Worm (Caenorhabditis elegans) whole organism, young adult: ENCODE results near the gene tag-273.
"Not testable (repeated sequence)": the region's sequence is repeated elsewhere in the genome, so short reads cannot be mapped to it uniquely, and the experiment has no call there.

Experiments
- B0336.3 ChIP-seq: fragments of 200-800 bp; sonication (Bioruptor generic); IDR thresholded peaks from 2 replicates; pipeline ENCODE4 v1.3.6; 2022; ENCODE audit warnings: missing genetic modification characterization, missing compliant biosample characterization
- F10E7.11 ChIP-seq: sonication (generic microtip); optimal IDR thresholded peaks from 2 replicates; lab custom pipeline; 2017; ENCODE audit warnings: mild to moderate bottlenecking, missing genetic modification characterization, moderate library complexity, missing compliant biosample characterization
- F37B4.10 ChIP-seq: fragments of 200-800 bp; sonication (Bioruptor generic); IDR thresholded peaks from 2 replicates; pipeline ENCODE4 v1.3.6; 2022; ENCODE audit warnings: missing genetic modification characterization, missing compliant biosample characterization
- F49E8.2 ChIP-seq: sonication (generic microtip); optimal IDR thresholded peaks from 3 replicates; lab custom pipeline; 2017; ENCODE audit warnings: missing genetic modification characterization, mild to moderate bottlenecking, missing compliant biosample characterization, antibody characterized with exemption, moderate library complexity; ENCODE audit not compliant: insufficient read depth
- F52B5.7 ChIP-seq: sonication (generic microtip); optimal IDR thresholded peaks from 2 replicates; lab custom pipeline; 2016; ENCODE audit warnings: mild to moderate bottlenecking, missing genetic modification characterization, missing compliant biosample characterization
- F57C9.4 ChIP-seq: sonication (generic microtip); optimal IDR thresholded peaks from 2 replicates; lab custom pipeline; 2017; ENCODE audit warnings: mild to moderate bottlenecking, missing genetic modification characterization, missing compliant biosample characterization
- K11D2.4 ChIP-seq: fragments of 200-800 bp; sonication (Bioruptor generic); IDR thresholded peaks from 2 replicates; pipeline ENCODE4 v1.3.6; 2022; ENCODE audit warnings: missing genetic modification reagents, missing genetic modification characterization, missing compliant biosample characterization
- K12H6.12 ChIP-seq: fragments of 200-800 bp; sonication (Bioruptor generic); optimal IDR thresholded peaks from 2 replicates; lab custom pipeline; 2018; ENCODE audit warnings: mild to moderate bottlenecking, missing genetic modification characterization, missing compliant biosample characterization
- attf-5 ChIP-seq: fragments of 200-800 bp; sonication (Bioruptor generic); optimal IDR thresholded peaks from 2 replicates; lab custom pipeline; 2018; ENCODE audit warnings: mild to moderate bottlenecking, missing genetic modification characterization, missing compliant biosample characterization
- bed-2 ChIP-seq: fragments of 200-800 bp; sonication (Bioruptor generic); IDR thresholded peaks from 2 replicates; pipeline ENCODE4 v1.3.6; 2022; ENCODE audit warnings: missing genetic modification reagents, missing genetic modification characterization, missing compliant biosample characterization
- ccch-3 ChIP-seq: fragments of 200-800 bp; sonication (Bioruptor generic); optimal IDR thresholded peaks from 2 replicates; lab custom pipeline; 2018; ENCODE audit warnings: mild to moderate bottlenecking, missing genetic modification characterization, missing compliant biosample characterization
- cebp-1 ChIP-seq, 2 experiments: fragments of 200-800 bp in 1 of 2; sonication (Bioruptor generic) in 1 of 2; sonication (generic microtip) in 1 of 2; IDR thresholded peaks in 1 of 2; optimal IDR thresholded peaks in 1 of 2; 2 replicates each; pipeline versions ENCODE4 v1.3.6 to Lab custom; 2017 to 2022; ENCODE audit warnings: missing compliant biosample characterization in 2 of 2, missing genetic modification characterization in 2 of 2, mild to moderate bottlenecking in 1 of 2, missing genetic modification reagents in 1 of 2, moderate library complexity in 1 of 2
- ceh-91 ChIP-seq: fragments of 200-800 bp; sonication (Bioruptor generic); IDR thresholded peaks from 2 replicates; pipeline ENCODE4 v1.3.6; 2022; ENCODE audit warnings: missing genetic modification reagents, missing genetic modification characterization, missing compliant biosample characterization
- dox-1 ChIP-seq: fragments of 200-800 bp; sonication (Bioruptor generic); IDR thresholded peaks from 2 replicates; pipeline ENCODE4 v1.3.6; 2022; ENCODE audit warnings: missing genetic modification reagents, missing genetic modification characterization, missing compliant biosample characterization
- fkh-3 ChIP-seq: sonication (generic microtip); optimal IDR thresholded peaks from 2 replicates; lab custom pipeline; 2016; ENCODE audit warnings: mild to moderate bottlenecking, missing genetic modification characterization, missing compliant biosample characterization
- hmg-1.2 ChIP-seq: fragments of 200-800 bp; sonication (Bioruptor generic); IDR thresholded peaks from 2 replicates; pipeline ENCODE4 v1.3.6; 2022; ENCODE audit warnings: missing genetic modification reagents, missing genetic modification characterization, missing compliant biosample characterization
- hrde-1 ChIP-seq: sonication (generic microtip); optimal IDR thresholded peaks from 2 replicates; lab custom pipeline; 2016; ENCODE audit warnings: missing genetic modification characterization, mild to moderate bottlenecking, missing compliant biosample characterization, moderate library complexity, missing genotype, missing genetic modification reagents, borderline replicate concordance
- lag-1 ChIP-seq: fragments of 200-800 bp; sonication (Bioruptor generic); IDR thresholded peaks from 2 replicates; pipeline ENCODE4 v1.3.6; 2022; ENCODE audit warnings: missing genetic modification reagents, missing genetic modification characterization, missing compliant biosample characterization
- let-607 ChIP-seq, 2 experiments: fragments of 200-800 bp in 1 of 2; sonication (Bioruptor generic) in 1 of 2; sonication (generic microtip) in 1 of 2; optimal IDR thresholded peaks; 2 replicates each; lab custom pipeline; 2016 to 2018; ENCODE audit warnings: mild to moderate bottlenecking in 2 of 2, missing compliant biosample characterization in 2 of 2, missing genetic modification characterization in 2 of 2, moderate library complexity in 2 of 2, missing genotype in 1 of 2
- lin-26 ChIP-seq: fragments of 200-800 bp; sonication (Bioruptor generic); IDR thresholded peaks from 2 replicates; pipeline ENCODE4 v1.3.6; 2022; ENCODE audit warnings: missing genetic modification reagents, missing genetic modification characterization, missing compliant biosample characterization
- lin-35 ChIP-seq, 3 experiments: fragments of 150-350 bp in 2 of 3; sonication (generic microtip) in 1 of 3; optimal IDR thresholded peaks; 2 replicates each; lab custom pipeline; 2014 to 2018; ENCODE audit warnings: missing biosample characterization in 3 of 3, missing genetic modification characterization in 3 of 3, missing genetic modification reagents in 3 of 3
- madf-8 ChIP-seq: fragments of 200-800 bp; sonication (Bioruptor generic); conservative IDR thresholded peaks from 2 replicates; pipeline ENCODE4 v1.3.6; 2022; ENCODE audit warnings: missing genetic modification reagents, missing genetic modification characterization, missing compliant biosample characterization
- mxl-1 ChIP-seq: sonication (generic microtip); optimal IDR thresholded peaks from 2 replicates; lab custom pipeline; 2016; ENCODE audit warnings: missing genetic modification characterization, missing compliant biosample characterization
- nfya-2 ChIP-seq: fragments of 200-800 bp; sonication (Bioruptor generic); IDR thresholded peaks from 2 replicates; pipeline ENCODE4 v1.3.6; 2022; ENCODE audit warnings: missing genetic modification reagents, missing genetic modification characterization, missing compliant biosample characterization
- nhr-90 ChIP-seq: sonication (generic microtip); optimal IDR thresholded peaks from 2 replicates; lab custom pipeline; 2016; ENCODE audit warnings: missing genotype, mild to moderate bottlenecking, missing genetic modification characterization, missing compliant biosample characterization
- rcor-1 ChIP-seq: fragments of 200-800 bp; sonication (Bioruptor generic); IDR thresholded peaks from 2 replicates; pipeline ENCODE4 v1.3.6; 2022; ENCODE audit warnings: missing genetic modification reagents, missing genetic modification characterization, missing compliant biosample characterization
- rec-8 ChIP-seq, 2 experiments: sonication (generic microtip); optimal IDR thresholded peaks; 2 replicates each; lab custom pipeline; 2016; ENCODE audit warnings: mild to moderate bottlenecking in 2 of 2, missing genetic modification characterization in 2 of 2, missing genetic modification reagents in 2 of 2, missing genotype in 2 of 2, missing biosample characterization in 1 of 2, missing compliant biosample characterization in 1 of 2, moderate library complexity in 1 of 2
- repo-1 ChIP-seq: sonication (generic microtip); optimal IDR thresholded peaks from 2 replicates; lab custom pipeline; 2017; ENCODE audit warnings: mild to moderate bottlenecking, missing genetic modification characterization, missing compliant biosample characterization
- rpc-1 ChIP-seq, 2 experiments: fragments of 150-350 bp in 1 of 2; sonication (generic microtip) in 1 of 2; optimal IDR thresholded peaks; 2 replicates each; lab custom pipeline; 2014 to 2018; ENCODE audit warnings: missing biosample characterization in 1 of 2, missing genetic modification characterization in 1 of 2, missing genetic modification reagents in 1 of 2, missing genotype in 1 of 2
- snpc-1.1 ChIP-seq: sonication (generic microtip); optimal IDR thresholded peaks from 2 replicates; lab custom pipeline; 2017; ENCODE audit warnings: missing genetic modification characterization, mild to moderate bottlenecking, missing compliant biosample characterization, antibody characterized with exemption, moderate library complexity, missing genotype, missing genetic modification reagents; ENCODE audit not compliant: insufficient read depth
- sptf-2 ChIP-seq: fragments of 200-800 bp; sonication (Bioruptor generic); optimal IDR thresholded peaks from 2 replicates; lab custom pipeline; 2018; ENCODE audit warnings: mild to moderate bottlenecking, missing genetic modification characterization, missing compliant biosample characterization
- tbx-9 ChIP-seq: sonication (generic microtip); optimal IDR thresholded peaks from 2 replicates; lab custom pipeline; 2016; ENCODE audit warnings: borderline replicate concordance, missing genetic modification characterization, inconsistent platforms, missing compliant biosample characterization
- tlf-1 ChIP-seq: fragments of 200-800 bp; sonication (Bioruptor generic); optimal IDR thresholded peaks from 2 replicates; lab custom pipeline; 2018; ENCODE audit warnings: mild to moderate bottlenecking, missing genetic modification characterization, missing compliant biosample characterization
- unc-62 ChIP-seq: fragments of 150-350 bp; optimal IDR thresholded peaks from 2 replicates; lab custom pipeline; 2014; ENCODE audit warnings: missing biosample characterization, missing genetic modification reagents, missing genetic modification characterization
- xnd-1 ChIP-seq: sonication (generic microtip); optimal IDR thresholded peaks from 2 replicates; lab custom pipeline; 2016; ENCODE audit warnings: missing genotype, missing genetic modification reagents, missing genetic modification characterization, missing compliant biosample characterization
- zfh-2 ChIP-seq: fragments of 200-800 bp; sonication (Bioruptor generic); conservative IDR thresholded peaks from 2 replicates; pipeline ENCODE4 v1.3.6; 2022; ENCODE audit warnings: missing genetic modification reagents, missing genetic modification characterization, missing compliant biosample characterization
- zim-3 ChIP-seq: sonication (generic microtip); optimal IDR thresholded peaks from 2 replicates; lab custom pipeline; 2017; ENCODE audit warnings: mild to moderate bottlenecking, missing genetic modification characterization, moderate library complexity, missing compliant biosample characterization
- ztf-18 ChIP-seq: sonication (generic microtip); optimal IDR thresholded peaks from 2 replicates; lab custom pipeline; 2016; ENCODE audit warnings: missing genotype, mild to moderate bottlenecking, missing genetic modification characterization, missing compliant biosample characterization
- ztf-26 ChIP-seq: sonication (generic microtip); optimal IDR thresholded peaks from 2 replicates; lab custom pipeline; 2017; ENCODE audit warnings: missing genetic modification characterization, missing compliant biosample characterization

The tag-273 gene

ce11 chrIV:14505066-14505465 is at the start of gene tag-273:
TSS of gene tag-273 (minus strand) at chrIV:14505166.
- TF ChIP-seq K12H6.12 (tag; lab: Kevin White, UChicago) (no peak), mxl-1 (tag; lab: Kevin White, UChicago) (no peak), sptf-2 (no peak), zim-3 (tag; lab: Kevin White, UChicago) (no peak), F52B5.7 (tag; lab: Kevin White, UChicago) (no peak)

ce11 chrIV:14551870-14552269 is 46.9 kb upstream of the tag-273 start, which contains the start of gene pals-30:
TSS of gene pals-30 (minus strand) at chrIV:14551970.
- not testable (repeated sequence) for TF ChIP-seq attf-5 (GFP tag; lab: Kevin White, UChicago); F37B4.10 (GFP tag; lab: Robert Waterston, UW); lin-35 (GFP tag; optimal IDR thresholded peaks at IDR 0.05; lab: Kevin White, UChicago)

- TF ChIP-seq ztf-26 (no peak), bed-2 (GFP tag; lab: Robert Waterston, UW) (no peak), F57C9.4 (tag; lab: Kevin White, UChicago) (no peak), dox-1 (GFP tag; lab: Robert Waterston, UW) (no peak), F37B4.10 (GFP tag; lab: Robert Waterston, UW) (no peak), fkh-3 (no peak), ccch-3 (GFP tag; lab: Kevin White, UChicago) (no peak)
Observed at ce11 chrIV:14549308-14549707, 44.3 kb upstream of the tag-273 start, which contains the start of gene T27E7.9. TSS of gene T27E7.9 (minus strand) at chrIV:14549408.

- TF ChIP-seq ztf-18 (tag; lab: Kevin White, UChicago) = no peak
- TF ChIP-seq fkh-3 = no peak
- no peak for TF ChIP-seq F57C9.4 (tag; lab: Kevin White, UChicago)
- TF ChIP-seq K11D2.4 = no peak
- no peak for TF ChIP-seq let-607 (tag; optimal IDR thresholded peaks at IDR 0.05; lab: Kevin White, UChicago)
- TF ChIP-seq bed-2 (GFP tag; lab: Robert Waterston, UW) = no peak
- no peak for TF ChIP-seq mxl-1 (tag; lab: Kevin White, UChicago)
- no peak for TF ChIP-seq lag-1 (GFP tag; lab: Robert Waterston, UW)
- TF ChIP-seq nfya-2 = no peak
- TF ChIP-seq hmg-1.2 (GFP tag; lab: Robert Waterston, UW) = no peak
- no peak for TF ChIP-seq snpc-1.1 (tag; lab: Kevin White, UChicago)
- no peak for TF ChIP-seq rcor-1 (GFP tag; lab: Robert Waterston, UW)
- TF ChIP-seq ceh-91 (GFP tag; lab: Robert Waterston, UW) = no peak
- TF ChIP-seq tbx-9 (tag; lab: Kevin White, UChicago) = no peak
- TF ChIP-seq lin-35 (GFP tag; optimal IDR thresholded peaks at IDR 0.05; lab: Kevin White, UChicago) = no peak
- TF ChIP-seq nhr-90 = no peak
Observed at ce11 chrIV:14547292-14547691, 42.3 kb upstream of the tag-273 start.

- no peak for TF ChIP-seq rpc-1 (optimal IDR thresholded peaks at IDR 0.05; lab: Kevin White, UChicago)
- no peak for TF ChIP-seq rpc-1 (tag; optimal IDR thresholded peaks at IDR 0.05; lab: Kevin White, UChicago)
- TF ChIP-seq rcor-1 (GFP tag; lab: Robert Waterston, UW) = no peak
- no peak for TF ChIP-seq lin-26 (GFP tag; lab: Robert Waterston, UW)
- TF ChIP-seq rec-8 (tag; optimal IDR thresholded peaks at IDR 0.05; lab: Kevin White, UChicago) = no peak
- TF ChIP-seq tlf-1 (GFP tag; lab: Kevin White, UChicago) = no peak
- TF ChIP-seq hrde-1 = no peak
- TF ChIP-seq nhr-90 = no peak
- no peak for TF ChIP-seq madf-8 (GFP tag; lab: Robert Waterston, UW)
- no peak for TF ChIP-seq B0336.3 (GFP tag; lab: Robert Waterston, UW)
- TF ChIP-seq cebp-1 (GFP tag; IDR thresholded peaks at IDR 0.05; lab: Robert Waterston, UW) = no peak
- no peak for TF ChIP-seq cebp-1 (tag; optimal IDR thresholded peaks at IDR 0.05; lab: Kevin White, UChicago)
- TF ChIP-seq attf-5 (GFP tag; lab: Kevin White, UChicago) = no peak
- no peak for TF ChIP-seq zfh-2 (GFP tag; lab: Robert Waterston, UW)
- no peak for TF ChIP-seq F10E7.11 (tag; lab: Kevin White, UChicago)
- no peak for TF ChIP-seq unc-62 (GFP tag; lab: Kevin White, UChicago)
- TF ChIP-seq xnd-1 (tag; lab: Kevin White, UChicago) = no peak
- TF ChIP-seq sptf-2 = no peak
- no peak for TF ChIP-seq F49E8.2
- no peak for TF ChIP-seq repo-1 (tag; lab: Kevin White, UChicago)
Observed at ce11 chrIV:14542517-14542916, 37.6 kb upstream of the tag-273 start, which contains the start of gene pals-29. TSS of gene pals-29 (minus strand) at chrIV:14542617.
